Fruit fly (Drosophila melanogaster): ENCODE data around the gene Nepl15.

Gene Nepl15

dm6 chr3R:22793953-22794352, 28.0 kb upstream of the Nepl15 start (continued):
- peak; percentile 73 for TF ChIP-seq Bgb (GFP tag; IDR thresholded peaks at IDR 0.05; ENCODE audit: partially characterized antibody)
- 0 out of 4 replicates have a peak, but pooled peaks have one; percentile 43 for TF ChIP-seq chinmo (GFP tag; IDR thresholded peaks at IDR 0.05; ENCODE audit: partially characterized antibody)
- no peak for TF ChIP-seq CG32767 (GFP tag; IDR thresholded peaks at IDR 0.05)
- TF ChIP-seq sens (GFP tag), result no peak
- TF ChIP-seq crol (GFP tag; IDR thresholded peaks at IDR 0.05), result no peak
- TF ChIP-seq vnd (GFP tag; IDR thresholded peaks at IDR 0.05; ENCODE audit: partially characterized antibody), result no peak; the same call in 2 of the 3 replicates
- 0 out of 2 replicates have a peak, but pooled peaks have one; percentile 51 for TF ChIP-seq nerfin-2 (GFP tag; IDR thresholded peaks at IDR 0.05; ENCODE audit: partially characterized antibody)
- peak; percentile 53 for TF ChIP-seq Scr (GFP tag; IDR thresholded peaks at IDR 0.05; ENCODE audit: partially characterized antibody)
- no peak for TF ChIP-seq CG7987 (GFP tag; optimal IDR thresholded peaks at IDR 0.05)
- TF ChIP-seq CG11504 (tag; optimal IDR thresholded peaks at IDR 0.05), result peak; percentile 68
- TF ChIP-seq Gsc (GFP tag; IDR thresholded peaks at IDR 0.05), result no peak
- TF ChIP-seq CHES-1-like (GFP tag; optimal IDR thresholded peaks at IDR 0.05), result no peak
- peak; percentile 53 for TF ChIP-seq HmgD (GFP tag; optimal IDR thresholded peaks at IDR 0.05)
- TF ChIP-seq CG2202 (tag; optimal IDR thresholded peaks at IDR 0.05), result no peak
- no peak for TF ChIP-seq otp (GFP tag; IDR thresholded peaks at IDR 0.05)
- no peak for TF ChIP-seq CrebB (tag; optimal IDR thresholded peaks at IDR 0.05)
- no peak for TF ChIP-seq dmrt11E (tag; optimal IDR thresholded peaks at IDR 0.05)
- TF ChIP-seq CG6654 (GFP tag; optimal IDR thresholded peaks at IDR 0.05), result peak; percentile 100
- no peak for TF ChIP-seq tap (tag; optimal IDR thresholded peaks at IDR 0.05)
- TF ChIP-seq sd (tag; optimal IDR thresholded peaks at IDR 0.05), result no peak
- TF ChIP-seq kay (GFP tag; optimal IDR thresholded peaks at IDR 0.05), result no peak
- no peak for TF ChIP-seq Oaz (GFP tag; IDR thresholded peaks at IDR 0.05)
- no peak for TF ChIP-seq CG11247 (GFP tag; IDR thresholded peaks at IDR 0.05)
- TF ChIP-seq Lhr (GFP tag; optimal IDR thresholded peaks at IDR 0.05), result no peak
- TF ChIP-seq Mrtf (GFP tag; IDR thresholded peaks at IDR 0.05), result no peak
- no peak for TF ChIP-seq CG11723 (GFP tag; optimal IDR thresholded peaks at IDR 0.05)
- TF ChIP-seq CG5180 (GFP tag; optimal IDR thresholded peaks at IDR 0.05), result no peak
- TF ChIP-seq inv (GFP tag; IDR thresholded peaks at IDR 0.05; ENCODE audit: partially characterized antibody), result peak; percentile 62; the same call in 1 of the 2 replicates
- TF ChIP-seq ab (GFP tag; optimal IDR thresholded peaks at IDR 0.05), result no peak
- TF ChIP-seq maf-S (GFP tag; optimal IDR thresholded peaks at IDR 0.05), result no peak
- TF ChIP-seq CG18599 (GFP tag; optimal IDR thresholded peaks at IDR 0.05), result no peak
- peak; percentile 39 for TF ChIP-seq Ets65A (GFP tag)
- no peak for TF ChIP-seq ttk (GFP tag; IDR thresholded peaks at IDR 0.05)
- TF ChIP-seq CG6791 (GFP tag; IDR thresholded peaks at IDR 0.05; ENCODE audit: partially characterized antibody), result peak; percentile 71; the same call in 1 of the 3 replicates
- no peak for TF ChIP-seq CG8944 (GFP tag; optimal IDR thresholded peaks at IDR 0.05)
- TF ChIP-seq trem (tag; optimal IDR thresholded peaks at IDR 0.05), result peak; percentile 6
- no peak for TF ChIP-seq NfI (GFP tag; optimal IDR thresholded peaks at IDR 0.05)
- no peak for TF ChIP-seq CG4424 (GFP tag; optimal IDR thresholded peaks at IDR 0.05)
- TF ChIP-seq CG5953 (GFP tag; IDR thresholded peaks at IDR 0.05), result no peak
- TF ChIP-seq CG12744 (GFP tag; optimal IDR thresholded peaks at IDR 0.05), result no peak
- peak; percentile 22 for TF ChIP-seq CG9817 (tag; optimal IDR thresholded peaks at IDR 0.05)
- no peak for TF ChIP-seq CG8478 (optimal IDR thresholded peaks at IDR 0.05)
- TF ChIP-seq odd (GFP tag; optimal IDR thresholded peaks at IDR 0.05), result no peak
- TF ChIP-seq CG2129 (GFP tag; IDR thresholded peaks at IDR 0.05; ENCODE audit: partially characterized antibody), result no peak
- 0 out of 2 replicates have a peak, but pooled peaks have one; percentile 6 for TF ChIP-seq vvl (GFP tag; IDR thresholded peaks at IDR 0.05)
- no peak for TF ChIP-seq MESR4 (GFP tag; optimal IDR thresholded peaks at IDR 0.05)
- no peak for TF ChIP-seq CG1024 (GFP tag; IDR thresholded peaks at IDR 0.05)
- TF ChIP-seq CG13894 (tag; optimal IDR thresholded peaks at IDR 0.05), result no peak
- TF ChIP-seq CG10462 (GFP tag; optimal IDR thresholded peaks at IDR 0.05), result no peak
- no peak for TF ChIP-seq Lpt (GFP tag; optimal IDR thresholded peaks at IDR 0.05)
- no peak for TF ChIP-seq Max (GFP tag; optimal IDR thresholded peaks at IDR 0.05)
